Worm (Caenorhabditis elegans): ENCODE data around the gene Y41G9A.5.

- TF ChIP-seq ama-1 (optimal IDR thresholded peaks at IDR 0.05) (no peak), ceh-13 (GFP tag; optimal IDR thresholded peaks at IDR 0.05) (no peak), B0310.2 (tag; optimal IDR thresholded peaks at IDR 0.05) (no peak), pes-1 (GFP tag; IDR thresholded peaks at IDR 0.05) (no peak), scrt-1 (GFP tag; IDR thresholded peaks at IDR 0.05) (no peak), ets-7 (tag; optimal IDR thresholded peaks at IDR 0.05) (no peak)
These were observed 37.2 kb upstream of the Y41G9A.5 start, which contains the start of gene nmy-1 for ce11 chrX:2909227-2909626.
